Fruit fly (Drosophila melanogaster): ENCODE data around the gene CG5808.

CG5808 gene

dm6 chr3R:24816993-24817854 lies at the start of gene CG5808, which contains the start of gene Saf-B:
Gene CG5808, minus strand, starts transcription at chr3R:24817007.
Gene Saf-B, plus strand, starts transcription at chr3R:24817464.
- TF ChIP-seq CG8478 (optimal IDR thresholded peaks at IDR 0.05) (no peak), CTCF (optimal IDR thresholded peaks at IDR 0.05) (no peak)

dm6 chr3R:24864719-24865400 lies 48.1 kb upstream of the CG5808 start, which contains the start of the genes Srg1 and Elal:
Gene Srg1, minus strand, starts transcription at chr3R:24864732.
Gene Elal, plus strand, starts transcription at chr3R:24865350.
- TF ChIP-seq CTCF (optimal IDR thresholded peaks at IDR 0.05) (no peak), CG8478 (optimal IDR thresholded peaks at IDR 0.05) (no peak)

dm6 chr3R:24863894-24864293 lies 47.1 kb upstream of the CG5808 start:
- TF ChIP-seq CG8478 (optimal IDR thresholded peaks at IDR 0.05) (no peak), CTCF (optimal IDR thresholded peaks at IDR 0.05) (no peak)

dm6 chr3R:24862574-24863089 lies 45.8 kb upstream of the CG5808 start, which contains the start of gene CG7016:
Gene CG7016, plus strand, starts transcription at chr3R:24862931.
- TF ChIP-seq CG8478 (optimal IDR thresholded peaks at IDR 0.05) (no peak), CTCF (optimal IDR thresholded peaks at IDR 0.05) (no peak)

- TF ChIP-seq CG8478 (optimal IDR thresholded peaks at IDR 0.05): no peak
- no peak for TF ChIP-seq CTCF (optimal IDR thresholded peaks at IDR 0.05)
Observed at dm6 chr3R:24862065-24862464, 45.3 kb upstream of the CG5808 start, which contains the start of gene CG13640. Gene CG13640, minus strand, starts transcription at chr3R:24862165.

- TF ChIP-seq CG8478 (optimal IDR thresholded peaks at IDR 0.05) (no peak), CTCF (optimal IDR thresholded peaks at IDR 0.05) (no peak)
Observed at dm6 chr3R:24860316-24860826, 43.6 kb upstream of the CG5808 start, which contains the start of gene CG13639. Gene CG13639, minus strand, starts transcription at chr3R:24860366.

dm6 chr3R:24859701-24860100 lies 42.9 kb upstream of the CG5808 start, which contains the start of gene ppk22:
Gene ppk22, minus strand, starts transcription at chr3R:24859801.
- TF ChIP-seq CTCF (optimal IDR thresholded peaks at IDR 0.05) (no peak), CG8478 (optimal IDR thresholded peaks at IDR 0.05) (no peak)

dm6 chr3R:24857459-24857858 lies 40.7 kb upstream of the CG5808 start, which contains the start of gene CAH4:
Gene CAH4, minus strand, starts transcription at chr3R:24857559.
- TF ChIP-seq CTCF (optimal IDR thresholded peaks at IDR 0.05) (no peak), CG8478 (optimal IDR thresholded peaks at IDR 0.05) (no peak)

- no peak for TF ChIP-seq CTCF (optimal IDR thresholded peaks at IDR 0.05)
- TF ChIP-seq CG8478 (optimal IDR thresholded peaks at IDR 0.05): no peak
Observed at dm6 chr3R:24856143-24856542, 39.3 kb upstream of the CG5808 start, which contains the start of gene HDAC11. Gene HDAC11, minus strand, starts transcription at chr3R:24856243.

dm6 chr3R:24851429-24851828 lies 34.6 kb upstream of the CG5808 start, which contains the start of gene Nct:
Gene Nct, plus strand, starts transcription at chr3R:24851601.
- TF ChIP-seq CG8478 (optimal IDR thresholded peaks at IDR 0.05) (no peak), CTCF (optimal IDR thresholded peaks at IDR 0.05) (no peak)

- no peak for TF ChIP-seq CTCF (optimal IDR thresholded peaks at IDR 0.05)
- TF ChIP-seq CG8478 (optimal IDR thresholded peaks at IDR 0.05): no peak
Observed at dm6 chr3R:24850420-24850819, 33.6 kb upstream of the CG5808 start, which contains the start of gene CG7006. Gene CG7006, plus strand, starts transcription at chr3R:24850627.

- no peak for TF ChIP-seq CG8478 (optimal IDR thresholded peaks at IDR 0.05)
- no peak for TF ChIP-seq CTCF (optimal IDR thresholded peaks at IDR 0.05)
Observed at dm6 chr3R:24845952-24846848, 29.4 kb upstream of the CG5808 start.

- TF ChIP-seq CG8478 (optimal IDR thresholded peaks at IDR 0.05) (no peak), CTCF (optimal IDR thresholded peaks at IDR 0.05) (no peak)
Observed at dm6 chr3R:24845148-24845547, 28.3 kb upstream of the CG5808 start.

dm6 chr3R:24841635-24842034 lies 24.8 kb upstream of the CG5808 start, which contains the start of gene Esp:
Gene Esp, plus strand, starts transcription at chr3R:24841935.
- TF ChIP-seq CTCF (optimal IDR thresholded peaks at IDR 0.05): no peak
- no peak for TF ChIP-seq CG8478 (optimal IDR thresholded peaks at IDR 0.05)

All from S2 (cell line).